Comparison of ENCODE assay signal across 1 fruit fly cellular context in genomic region chr3R:26714109-26714576, dm6.
TF ChIP-seq lines count a peak whose summit lies in the region.

TSS of gene amon (minus strand) at chr3R:26714159.

TF ChIP-seq in whole organism, embryonic, 481 proteins besides CTCF, POLR2A, EP300 and RAD21 (continued from another document and continues in another):
- TF ChIP-seq CG17612 (GFP tag; IDR thresholded peaks at IDR 0.05; lab: Robert Waterston, UW), result peak; percentile 97
- TF ChIP-seq CG11560 (tag; IDR thresholded peaks at IDR 0.05; lab: Robert Waterston, UW), result peak; percentile 94
- TF ChIP-seq CG16813 (GFP tag; IDR thresholded peaks at IDR 0.05; lab: Robert Waterston, UW; ENCODE audit: partially characterized antibody), result no peak
- no peak for TF ChIP-seq HLH4C (GFP tag; IDR thresholded peaks at IDR 0.05; lab: Robert Waterston, UW; ENCODE audit: partially characterized antibody)
- TF ChIP-seq Hand (GFP tag; optimal IDR thresholded peaks at IDR 0.05; lab: Kevin White, UChicago), result peak; percentile 100
- TF ChIP-seq ssp (GFP tag; IDR thresholded peaks at IDR 0.05; lab: Robert Waterston, UW), result peak; percentile 93
- peak; percentile 98 for TF ChIP-seq CG14050 (GFP tag; IDR thresholded peaks at IDR 0.05; lab: Robert Waterston, UW)
- peak; percentile 79 for TF ChIP-seq CG3995 (GFP tag; optimal IDR thresholded peaks at IDR 0.05; lab: Kevin White, UChicago)
- peak; percentile 98 for TF ChIP-seq CG1603 (tag; optimal IDR thresholded peaks at IDR 0.05; lab: Kevin White, UChicago)
- TF ChIP-seq CG15073 (GFP tag; optimal IDR thresholded peaks at IDR 0.05; lab: Kevin White, UChicago), result peak; percentile 80
- TF ChIP-seq CG17802 (tag; optimal IDR thresholded peaks at IDR 0.05; lab: Kevin White, UChicago), result peak; percentile 80
- peak; percentile 99 for TF ChIP-seq CG10654 (GFP tag; optimal IDR thresholded peaks at IDR 0.05; lab: Kevin White, UChicago)
- TF ChIP-seq chm (GFP tag; IDR thresholded peaks at IDR 0.05; lab: Robert Waterston, UW), result peak; percentile 96
- TF ChIP-seq Kr (GFP tag; optimal IDR thresholded peaks at IDR 0.05; lab: Kevin White, UChicago), result no peak
- TF ChIP-seq Hr39 (optimal IDR thresholded peaks at IDR 0.05; lab: Kevin White, UChicago), result no peak
- no peak for TF ChIP-seq sc (optimal IDR thresholded peaks at IDR 0.05; lab: Kevin White, UChicago)
- TF ChIP-seq sc (GFP tag; optimal IDR thresholded peaks at IDR 0.05; lab: Kevin White, UChicago), result peak; percentile 89
- peak; percentile 78 for TF ChIP-seq Sry-δ (GFP tag; optimal IDR thresholded peaks at IDR 0.05; lab: Kevin White, UChicago)
- TF ChIP-seq CG30020 (tag; optimal IDR thresholded peaks at IDR 0.05; lab: Kevin White, UChicago), result no peak
- peak; percentile 74 for TF ChIP-seq Dip2 (GFP tag; IDR thresholded peaks at IDR 0.05; lab: Robert Waterston, UW)
- peak; percentile 98 for TF ChIP-seq CG9876 (GFP tag; optimal IDR thresholded peaks at IDR 0.05; lab: Kevin White, UChicago)
- peak; percentile 99 for TF ChIP-seq Aef1 (GFP tag; IDR thresholded peaks at IDR 0.05; lab: Robert Waterston, UW)
- peak; percentile 76 for TF ChIP-seq lbe (GFP tag; optimal IDR thresholded peaks at IDR 0.05; lab: Kevin White, UChicago)
- peak; percentile 98 for TF ChIP-seq crc (GFP tag; optimal IDR thresholded peaks at IDR 0.05; lab: Kevin White, UChicago)
- peak; percentile 83 for TF ChIP-seq CG4707 (GFP tag; optimal IDR thresholded peaks at IDR 0.05; lab: Kevin White, UChicago)
- peak; percentile 92 for TF ChIP-seq CG3407 (GFP tag; optimal IDR thresholded peaks at IDR 0.05; lab: Kevin White, UChicago)
- TF ChIP-seq Camta (GFP tag; optimal IDR thresholded peaks at IDR 0.05; lab: Kevin White, UChicago), result peak; percentile 96
- TF ChIP-seq CG8924 (tag; optimal IDR thresholded peaks at IDR 0.05; lab: Kevin White, UChicago), result peak; percentile 97
- TF ChIP-seq CG12155 (GFP tag; optimal IDR thresholded peaks at IDR 0.05; lab: Kevin White, UChicago), result peak; percentile 97
- TF ChIP-seq CG13296 (GFP tag; optimal IDR thresholded peaks at IDR 0.05; lab: Kevin White, UChicago), result peak; percentile 99
- peak; percentile 95 for TF ChIP-seq gce (GFP tag; IDR thresholded peaks at IDR 0.05; lab: Robert Waterston, UW)
- peak; percentile 95 for TF ChIP-seq CG10462 (GFP tag; optimal IDR thresholded peaks at IDR 0.05; lab: Kevin White, UChicago)
- TF ChIP-seq Rfx (GFP tag; IDR thresholded peaks at IDR 0.05; lab: Robert Waterston, UW), result peak; percentile 100
- TF ChIP-seq NC2β (GFP tag; optimal IDR thresholded peaks at IDR 0.05; lab: Kevin White, UChicago), result peak; percentile 94
- TF ChIP-seq HHEX (GFP tag; optimal IDR thresholded peaks at IDR 0.05; lab: Kevin White, UChicago), result peak; percentile 99
- peak; percentile 87 for TF ChIP-seq zen (tag; optimal IDR thresholded peaks at IDR 0.05; lab: Kevin White, UChicago)
- peak; percentile 98 for TF ChIP-seq CG8944 (GFP tag; optimal IDR thresholded peaks at IDR 0.05; lab: Kevin White, UChicago)
- peak; percentile 85 for TF ChIP-seq CG3065 (GFP tag; optimal IDR thresholded peaks at IDR 0.05; lab: Kevin White, UChicago)
- no peak for TF ChIP-seq CG42726 (GFP tag; IDR thresholded peaks at IDR 0.05; lab: Robert Waterston, UW; ENCODE audit: partially characterized antibody)
- peak; percentile 99 for TF ChIP-seq CG7786 (GFP tag; optimal IDR thresholded peaks at IDR 0.05; lab: Kevin White, UChicago)
- peak; percentile 97 for TF ChIP-seq klu (GFP tag; IDR thresholded peaks at IDR 0.05; lab: Robert Waterston, UW)
- TF ChIP-seq CG6654 (GFP tag; optimal IDR thresholded peaks at IDR 0.05; lab: Kevin White, UChicago), result peak; percentile 90
- TF ChIP-seq CG7357 (GFP tag; IDR thresholded peaks at IDR 0.05; lab: Robert Waterston, UW), result peak; percentile 96
- peak; percentile 98 for TF ChIP-seq stc (GFP tag; IDR thresholded peaks at IDR 0.05; lab: Robert Waterston, UW)
- peak; percentile 88 for TF ChIP-seq CG9437 (GFP tag; optimal IDR thresholded peaks at IDR 0.05; lab: Kevin White, UChicago)
- peak; percentile 99 for TF ChIP-seq CG11247 (GFP tag; IDR thresholded peaks at IDR 0.05; lab: Robert Waterston, UW)
- peak; percentile 97 for TF ChIP-seq Ravus (GFP tag; IDR thresholded peaks at IDR 0.05; lab: Robert Waterston, UW)
- peak; percentile 33 for TF ChIP-seq pros (GFP tag; optimal IDR thresholded peaks at IDR 0.05; lab: Kevin White, UChicago)
- peak; percentile 98 for TF ChIP-seq CG4424 (GFP tag; optimal IDR thresholded peaks at IDR 0.05; lab: Kevin White, UChicago)
- peak; percentile 99 for TF ChIP-seq sob (GFP tag; IDR thresholded peaks at IDR 0.05; lab: Robert Waterston, UW)
- no peak for TF ChIP-seq usp (GFP tag; optimal IDR thresholded peaks at IDR 0.05; lab: Kevin White, UChicago)
- peak; percentile 99 for TF ChIP-seq ATbp (GFP tag; optimal IDR thresholded peaks at IDR 0.05; lab: Kevin White, UChicago)
- TF ChIP-seq gt (GFP tag; IDR thresholded peaks at IDR 0.05; lab: Robert Waterston, UW), result peak; percentile 94
- TF ChIP-seq Sin3A (optimal IDR thresholded peaks at IDR 0.05; lab: Kevin White, UChicago), result no peak
- TF ChIP-seq CG10147 (GFP tag; optimal IDR thresholded peaks at IDR 0.05; lab: Kevin White, UChicago), result peak; percentile 99
- TF ChIP-seq Lim3 (GFP tag; IDR thresholded peaks at IDR 0.05; lab: Robert Waterston, UW), result peak; percentile 95
- TF ChIP-seq Hr78 (GFP tag; optimal IDR thresholded peaks at IDR 0.05; lab: Kevin White, UChicago), result peak in 1 of 2 experiments; percentile 74
- peak; percentile 98 for TF ChIP-seq HLH3B (GFP tag; IDR thresholded peaks at IDR 0.05; lab: Robert Waterston, UW)
- TF ChIP-seq salm (tag; optimal IDR thresholded peaks at IDR 0.05; lab: Kevin White, UChicago), result peak; percentile 95
- peak; percentile 98 for TF ChIP-seq pum (GFP tag; optimal IDR thresholded peaks at IDR 0.05; lab: Kevin White, UChicago)
- TF ChIP-seq ara (GFP tag; IDR thresholded peaks at IDR 0.05; lab: Robert Waterston, UW), result peak; percentile 96
- TF ChIP-seq CG11695 (GFP tag; IDR thresholded peaks at IDR 0.05; lab: Robert Waterston, UW), result peak; percentile 98
- TF ChIP-seq Nf-YA (GFP tag; IDR thresholded peaks at IDR 0.05; lab: Robert Waterston, UW), result peak; percentile 98
- peak; percentile 85 for TF ChIP-seq CG14965 (GFP tag; optimal IDR thresholded peaks at IDR 0.05; lab: Kevin White, UChicago; ENCODE audit: borderline replicate concordance)
- TF ChIP-seq pfk (GFP tag; optimal IDR thresholded peaks at IDR 0.05; lab: Kevin White, UChicago), result peak; percentile 68
- TF ChIP-seq Atf-2 (GFP tag; optimal IDR thresholded peaks at IDR 0.05; lab: Kevin White, UChicago), result peak; percentile 96
- no peak for TF ChIP-seq Sox100B (GFP tag; optimal IDR thresholded peaks at IDR 0.05; lab: Kevin White, UChicago)
- TF ChIP-seq NC2α (GFP tag; optimal IDR thresholded peaks at IDR 0.05; lab: Kevin White, UChicago), result peak; percentile 94
- TF ChIP-seq zfh2 (GFP tag; optimal IDR thresholded peaks at IDR 0.05; lab: Kevin White, UChicago), result peak; percentile 99
- TF ChIP-seq corto (GFP tag; optimal IDR thresholded peaks at IDR 0.05; lab: Kevin White, UChicago), result peak; percentile 61
- peak; percentile 99 for TF ChIP-seq Xbp1 (GFP tag; optimal IDR thresholded peaks at IDR 0.05; lab: Kevin White, UChicago)
- peak; percentile 95 for TF ChIP-seq CG7987 (GFP tag; optimal IDR thresholded peaks at IDR 0.05; lab: Kevin White, UChicago)
- TF ChIP-seq gsb (GFP tag; IDR thresholded peaks at IDR 0.05; lab: Robert Waterston, UW), result peak; percentile 97
- TF ChIP-seq Neu2 (GFP tag; optimal IDR thresholded peaks at IDR 0.05; lab: Kevin White, UChicago; ENCODE audit: borderline replicate concordance), result peak; percentile 87
- TF ChIP-seq Side (GFP tag; optimal IDR thresholded peaks at IDR 0.05; lab: Kevin White, UChicago), result peak; percentile 99
- no peak for TF ChIP-seq CG7745 (tag; optimal IDR thresholded peaks at IDR 0.05; lab: Kevin White, UChicago)
- peak; percentile 84 for TF ChIP-seq CG15696 (tag; optimal IDR thresholded peaks at IDR 0.05; lab: Kevin White, UChicago)
- TF ChIP-seq Mrtf (GFP tag; IDR thresholded peaks at IDR 0.05; lab: Robert Waterston, UW), result peak; percentile 99
- peak; percentile 99 for TF ChIP-seq CG13894 (tag; optimal IDR thresholded peaks at IDR 0.05; lab: Kevin White, UChicago)
- peak; percentile 76 for TF ChIP-seq dan (GFP tag; IDR thresholded peaks at IDR 0.05; lab: Robert Waterston, UW)
- 0 out of 4 replicates have a peak, but pooled peaks have one; percentile 29 for TF ChIP-seq chinmo (GFP tag; IDR thresholded peaks at IDR 0.05; lab: Robert Waterston, UW; ENCODE audit: partially characterized antibody)
- peak; percentile 95 for TF ChIP-seq dm (GFP tag; optimal IDR thresholded peaks at IDR 0.05; lab: Kevin White, UChicago)
- peak; percentile 93 for TF ChIP-seq CG17829 (tag; optimal IDR thresholded peaks at IDR 0.05; lab: Kevin White, UChicago)
- TF ChIP-seq cato (GFP tag; optimal IDR thresholded peaks at IDR 0.05; lab: Kevin White, UChicago; ENCODE audit: borderline replicate concordance), result peak; percentile 94
- peak; percentile 97 for TF ChIP-seq CG12942 (GFP tag; optimal IDR thresholded peaks at IDR 0.05; lab: Kevin White, UChicago)
- peak; percentile 99 for TF ChIP-seq CG12071 (GFP tag; optimal IDR thresholded peaks at IDR 0.05; lab: Kevin White, UChicago)
- peak; percentile 98 for TF ChIP-seq PHDP (tag; optimal IDR thresholded peaks at IDR 0.05; lab: Kevin White, UChicago)
- TF ChIP-seq MBD-R2 (GFP tag; IDR thresholded peaks at IDR 0.05; lab: Robert Waterston, UW), result peak; percentile 99
- peak; percentile 69 for TF ChIP-seq trem (tag; optimal IDR thresholded peaks at IDR 0.05; lab: Kevin White, UChicago)
- no peak for TF ChIP-seq sqz (GFP tag; optimal IDR thresholded peaks at IDR 0.05; lab: Kevin White, UChicago)
- no peak for TF ChIP-seq mld (GFP tag; IDR thresholded peaks at IDR 0.05; lab: Robert Waterston, UW; ENCODE audit: partially characterized antibody)
- peak; percentile 99 for TF ChIP-seq Gug (GFP tag; IDR thresholded peaks at IDR 0.05; lab: Robert Waterston, UW)
- peak; percentile 98 for TF ChIP-seq Hsf (GFP tag; optimal IDR thresholded peaks at IDR 0.05; lab: Kevin White, UChicago)
- TF ChIP-seq CG15269 (tag; optimal IDR thresholded peaks at IDR 0.05; lab: Kevin White, UChicago), result peak; percentile 99
- TF ChIP-seq CG12769 (tag; optimal IDR thresholded peaks at IDR 0.05; lab: Kevin White, UChicago), result peak; percentile 100
- peak; percentile 99 for TF ChIP-seq HLH54F (GFP tag; optimal IDR thresholded peaks at IDR 0.05; lab: Kevin White, UChicago)
- peak; percentile 83 for TF ChIP-seq CG7928 (GFP tag; optimal IDR thresholded peaks at IDR 0.05; lab: Kevin White, UChicago)
- peak; percentile 95 for TF ChIP-seq CG4282 (GFP tag; optimal IDR thresholded peaks at IDR 0.05; lab: Kevin White, UChicago)
- peak; percentile 97 for TF ChIP-seq CG4404 (GFP tag; IDR thresholded peaks at IDR 0.05; lab: Robert Waterston, UW)
- TF ChIP-seq Ets65A (GFP tag; lab: Kevin White, UChicago), result peak; percentile 100
- TF ChIP-seq NK7.1 (GFP tag; optimal IDR thresholded peaks at IDR 0.05; lab: Kevin White, UChicago), result peak; percentile 98
- peak; percentile 98 for TF ChIP-seq tgo (GFP tag; IDR thresholded peaks at IDR 0.05; lab: Robert Waterston, UW)
- 0 out of 2 replicates have a peak, but pooled peaks have one; percentile 18 for TF ChIP-seq amos (GFP tag; IDR thresholded peaks at IDR 0.05; lab: Robert Waterston, UW; ENCODE audit: partially characterized antibody)
- peak; percentile 98 to 99 for TF ChIP-seq Pdp1 (GFP tag; optimal IDR thresholded peaks at IDR 0.05; lab: Kevin White, UChicago)
- TF ChIP-seq CG10274 (GFP tag; optimal IDR thresholded peaks at IDR 0.05; lab: Kevin White, UChicago), result peak; percentile 94
- TF ChIP-seq gfzf (GFP tag; optimal IDR thresholded peaks at IDR 0.05; lab: Kevin White, UChicago), result peak; percentile 30
- peak; percentile 97 for TF ChIP-seq CG32767 (GFP tag; IDR thresholded peaks at IDR 0.05; lab: Robert Waterston, UW)
- TF ChIP-seq fu2 (GFP tag; optimal IDR thresholded peaks at IDR 0.05; lab: Kevin White, UChicago), result peak; percentile 99
- TF ChIP-seq CG2129 (GFP tag; IDR thresholded peaks at IDR 0.05; lab: Robert Waterston, UW; ENCODE audit: partially characterized antibody), result no peak
- TF ChIP-seq CG9727 (GFP tag; optimal IDR thresholded peaks at IDR 0.05; lab: Kevin White, UChicago), result peak; percentile 97
- peak; percentile 99 for TF ChIP-seq tin (GFP tag; optimal IDR thresholded peaks at IDR 0.05; lab: Kevin White, UChicago)
- TF ChIP-seq scrt (GFP tag; optimal IDR thresholded peaks at IDR 0.05; lab: Kevin White, UChicago), result peak; percentile 98
- no peak for TF ChIP-seq CG17568 (GFP tag; optimal IDR thresholded peaks at IDR 0.05; lab: Kevin White, UChicago)
- TF ChIP-seq dpn (GFP tag; optimal IDR thresholded peaks at IDR 0.05; lab: Kevin White, UChicago), result peak; percentile 99
- TF ChIP-seq Max (GFP tag; optimal IDR thresholded peaks at IDR 0.05; lab: Kevin White, UChicago), result peak; percentile 95
- TF ChIP-seq CG6175 (GFP tag; IDR thresholded peaks at IDR 0.05; lab: Robert Waterston, UW), result peak; percentile 98
- peak; percentile 93 for TF ChIP-seq sr (GFP tag; IDR thresholded peaks at IDR 0.05; lab: Robert Waterston, UW)
- peak; percentile 26 for TF ChIP-seq CG13287 (GFP tag; IDR thresholded peaks at IDR 0.05; lab: Robert Waterston, UW; ENCODE audit: partially characterized antibody)
- TF ChIP-seq CG34422 (GFP tag; IDR thresholded peaks at IDR 0.05; lab: Robert Waterston, UW), result peak; percentile 99
- TF ChIP-seq CG30431 (GFP tag; optimal IDR thresholded peaks at IDR 0.05; lab: Kevin White, UChicago), result peak; percentile 95
- peak; percentile 89 for TF ChIP-seq grn (GFP tag; optimal IDR thresholded peaks at IDR 0.05; lab: Kevin White, UChicago)
- TF ChIP-seq CG10979 (tag; optimal IDR thresholded peaks at IDR 0.05; lab: Kevin White, UChicago), result peak; percentile 89
- TF ChIP-seq CG33213 (GFP tag; optimal IDR thresholded peaks at IDR 0.05; lab: Kevin White, UChicago), result peak; percentile 98
- peak; percentile 91 for TF ChIP-seq aop (GFP tag; IDR thresholded peaks at IDR 0.05; lab: Robert Waterston, UW)
- peak; percentile 94 for TF ChIP-seq CG12104 (GFP tag; optimal IDR thresholded peaks at IDR 0.05; lab: Kevin White, UChicago)
- TF ChIP-seq Stat92E (GFP tag; optimal IDR thresholded peaks at IDR 0.05; lab: Kevin White, UChicago), result no peak
- TF ChIP-seq D19B (GFP tag; optimal IDR thresholded peaks at IDR 0.05; lab: Kevin White, UChicago), result peak; percentile 94
- peak; percentile 89 for TF ChIP-seq CG17912 (GFP tag; optimal IDR thresholded peaks at IDR 0.05; lab: Kevin White, UChicago)
- peak; percentile 98 for TF ChIP-seq al (GFP tag; IDR thresholded peaks at IDR 0.05; lab: Robert Waterston, UW)
- peak; percentile 99 for TF ChIP-seq CG9817 (tag; optimal IDR thresholded peaks at IDR 0.05; lab: Kevin White, UChicago)
- peak; percentile 98 for TF ChIP-seq CG32772 (GFP tag; IDR thresholded peaks at IDR 0.05; lab: Robert Waterston, UW)
